Fruit fly (Drosophila melanogaster): Measurements from ENCODE around the gene Gos28.

The Gos28 gene

dm6 chr3R:18670441-18671111, 7.0 kb downstream of the Gos28 start:
- TF ChIP-seq rgr (GFP tag; optimal IDR thresholded peaks at IDR 0.05) = peak; percentile 61
- TF ChIP-seq Vsx2 (GFP tag; optimal IDR thresholded peaks at IDR 0.05; ENCODE audit: partially characterized antibody) = peak; percentile 66
- TF ChIP-seq CG32264 (GFP tag; optimal IDR thresholded peaks at IDR 0.05) = peak; percentile 24
- TF ChIP-seq OdsH (GFP tag; optimal IDR thresholded peaks at IDR 0.05) = peak; percentile 54
- no peak for TF ChIP-seq brk (GFP tag; optimal IDR thresholded peaks at IDR 0.05)
- TF ChIP-seq jim (GFP tag; optimal IDR thresholded peaks at IDR 0.05) = no peak
- TF ChIP-seq Dif (GFP tag; optimal IDR thresholded peaks at IDR 0.05; ENCODE audit: partially characterized antibody) = peak; percentile 64
- TF ChIP-seq Abd-B (GFP tag; optimal IDR thresholded peaks at IDR 0.05) = no peak
- no peak for TF ChIP-seq Myc (optimal IDR thresholded peaks at IDR 0.05)
- peak; percentile 69 for TF ChIP-seq fru (GFP tag; optimal IDR thresholded peaks at IDR 0.05)
- TF ChIP-seq dl (GFP tag; optimal IDR thresholded peaks at IDR 0.05; ENCODE audit: insufficient read depth in 1 of 2, partially characterized antibody in 2 of 2) = peak in 1 of 2 experiments; percentile 65
- TF ChIP-seq br (GFP tag; optimal IDR thresholded peaks at IDR 0.05) = peak; percentile 41
- TF ChIP-seq GATAd (GFP tag; optimal IDR thresholded peaks at IDR 0.05) = no peak
- no peak for TF ChIP-seq tai (GFP tag; optimal IDR thresholded peaks at IDR 0.05)
- peak; percentile 22 for TF ChIP-seq Jra (GFP tag; optimal IDR thresholded peaks at IDR 0.05)
- TF ChIP-seq Hr78 (GFP tag; optimal IDR thresholded peaks at IDR 0.05) = no peak
- peak; percentile 51 to 93 for TF ChIP-seq foxo (GFP tag; optimal IDR thresholded peaks at IDR 0.05)
- TF ChIP-seq sage (GFP tag; optimal IDR thresholded peaks at IDR 0.05) = no peak
- TF ChIP-seq pan (optimal IDR thresholded peaks at IDR 0.05) = no peak
- no peak for TF ChIP-seq Hr83 (GFP tag; optimal IDR thresholded peaks at IDR 0.05; ENCODE audit: poor library complexity, severe bottlenecking)
- TF ChIP-seq N (GFP tag; optimal IDR thresholded peaks at IDR 0.05) = no peak
- TF ChIP-seq Mio (GFP tag; optimal IDR thresholded peaks at IDR 0.05) = no peak
- peak; percentile 70 for TF ChIP-seq psq (GFP tag; optimal IDR thresholded peaks at IDR 0.05)
- TF ChIP-seq HLH106 (tag; optimal IDR thresholded peaks at IDR 0.05) = peak; percentile 74
- no peak for TF ChIP-seq lola (GFP tag; optimal IDR thresholded peaks at IDR 0.05)
- TF ChIP-seq Hnf4 (GFP tag; optimal IDR thresholded peaks at IDR 0.05) = no peak
- peak; percentile 63 for TF ChIP-seq h (GFP tag; optimal IDR thresholded peaks at IDR 0.05)
- TF ChIP-seq CrebA (GFP tag; optimal IDR thresholded peaks at IDR 0.05; ENCODE audit: borderline replicate concordance) = no peak
- no peak for TF ChIP-seq dsf (GFP tag; optimal IDR thresholded peaks at IDR 0.05; ENCODE audit: borderline replicate concordance)
- no peak for TF ChIP-seq dmrt93B (GFP tag; optimal IDR thresholded peaks at IDR 0.05)
- no peak for TF ChIP-seq Dfd (GFP tag; optimal IDR thresholded peaks at IDR 0.05)
- TF ChIP-seq woc (GFP tag; optimal IDR thresholded peaks at IDR 0.05) = peak; percentile 71
- peak; percentile 53 for TF ChIP-seq Sp1 (GFP tag; optimal IDR thresholded peaks at IDR 0.05)
- TF ChIP-seq ey (GFP tag; optimal IDR thresholded peaks at IDR 0.05) = peak; percentile 69
- no peak for TF ChIP-seq sv (GFP tag; optimal IDR thresholded peaks at IDR 0.05)
- TF ChIP-seq CG9705 (GFP tag; optimal IDR thresholded peaks at IDR 0.05) = no peak
- TF ChIP-seq Rel (GFP tag; optimal IDR thresholded peaks at IDR 0.05) = no peak
- peak; percentile 27 for TF ChIP-seq Rel (tag; optimal IDR thresholded peaks at IDR 0.05)
- no peak for TF ChIP-seq usp (GFP tag; optimal IDR thresholded peaks at IDR 0.05)

- TF ChIP-seq sage (GFP tag; optimal IDR thresholded peaks at IDR 0.05) (no peak), foxo (GFP tag; optimal IDR thresholded peaks at IDR 0.05) (no peak), GATAd (GFP tag; optimal IDR thresholded peaks at IDR 0.05) (no peak), Myc (optimal IDR thresholded peaks at IDR 0.05) (no peak)
These were observed 7.7 kb downstream of the Gos28 start, which contains the start of gene CG31230 for dm6 chr3R:18671112-18671729. TSS of gene CG31230 (plus strand) at chr3R:18671679.
